Worm (Caenorhabditis elegans) whole organism, young adult: ENCODE results near the gene Y42H9AR.2.

Source experiments
- B0261.1 ChIP-seq: sonication (generic microtip); optimal IDR thresholded peaks from 2 replicates; lab custom pipeline; 2016; ENCODE audit warnings: mild to moderate bottlenecking, missing genetic modification characterization, moderate library complexity, missing compliant biosample characterization
- C17E4.6 ChIP-seq: fragments of 200-800 bp; sonication (Bioruptor generic); IDR thresholded peaks from 2 replicates; pipeline ENCODE4 v1.3.6; 2022; ENCODE audit warnings: missing genetic modification reagents, missing genetic modification characterization, missing compliant biosample characterization
- D2030.7 ChIP-seq: fragments of 200-800 bp; sonication (Bioruptor generic); IDR thresholded peaks from 2 replicates; pipeline ENCODE4 v1.3.6; 2022; ENCODE audit warnings: missing genetic modification reagents, missing genetic modification characterization, missing compliant biosample characterization
- F33H1.4 ChIP-seq: fragments of 200-800 bp; sonication (Bioruptor generic); IDR thresholded peaks from 2 replicates; pipeline ENCODE4 v1.3.6; 2022; ENCODE audit warnings: missing genetic modification reagents, missing genetic modification characterization, missing compliant biosample characterization
- F49E8.2 ChIP-seq: sonication (generic microtip); optimal IDR thresholded peaks from 3 replicates; lab custom pipeline; 2017; ENCODE audit warnings: missing genetic modification characterization, mild to moderate bottlenecking, missing compliant biosample characterization, antibody characterized with exemption, moderate library complexity; ENCODE audit not compliant: insufficient read depth
- atf-7 ChIP-seq: sonication (generic microtip); optimal IDR thresholded peaks from 2 replicates; lab custom pipeline; 2017; ENCODE audit warnings: mild to moderate bottlenecking, missing genetic modification characterization, missing compliant biosample characterization
- ceh-100 ChIP-seq: fragments of 200-800 bp; sonication (Bioruptor generic); IDR thresholded peaks from 2 replicates; pipeline ENCODE4 v1.3.6; 2022; ENCODE audit warnings: missing genetic modification reagents, missing genetic modification characterization, missing compliant biosample characterization
- ceh-27 ChIP-seq: fragments of 200-800 bp; sonication (Bioruptor generic); optimal IDR thresholded peaks from 2 replicates; lab custom pipeline; 2018; ENCODE audit warnings: mild to moderate bottlenecking, missing genetic modification characterization, moderate library complexity, missing compliant biosample characterization
- ceh-79 ChIP-seq: sonication (generic microtip); optimal IDR thresholded peaks from 2 replicates; lab custom pipeline; 2017; ENCODE audit warnings: mild to moderate bottlenecking, missing genetic modification characterization, missing compliant biosample characterization
- ceh-91 ChIP-seq: fragments of 200-800 bp; sonication (Bioruptor generic); IDR thresholded peaks from 2 replicates; pipeline ENCODE4 v1.3.6; 2022; ENCODE audit warnings: missing genetic modification reagents, missing genetic modification characterization, missing compliant biosample characterization
- dpff-1 ChIP-seq: sonication (generic microtip); optimal IDR thresholded peaks from 2 replicates; lab custom pipeline; 2017; ENCODE audit warnings: mild to moderate bottlenecking, missing genetic modification characterization, missing compliant biosample characterization
- efl-1 ChIP-seq: fragments of 150-350 bp; optimal IDR thresholded peaks from 2 replicates; lab custom pipeline; 2014; ENCODE audit warnings: missing biosample characterization, missing genetic modification reagents, missing genetic modification characterization
- fkh-3 ChIP-seq: sonication (generic microtip); optimal IDR thresholded peaks from 2 replicates; lab custom pipeline; 2016; ENCODE audit warnings: mild to moderate bottlenecking, missing genetic modification characterization, missing compliant biosample characterization
- hlh-12 ChIP-seq: sonication (generic microtip); optimal IDR thresholded peaks from 2 replicates; lab custom pipeline; 2016; ENCODE audit warnings: missing genetic modification characterization, missing compliant biosample characterization
- hmg-1.2 ChIP-seq: fragments of 200-800 bp; sonication (Bioruptor generic); IDR thresholded peaks from 2 replicates; pipeline ENCODE4 v1.3.6; 2022; ENCODE audit warnings: missing genetic modification reagents, missing genetic modification characterization, missing compliant biosample characterization
- hrde-1 ChIP-seq: sonication (generic microtip); optimal IDR thresholded peaks from 2 replicates; lab custom pipeline; 2016; ENCODE audit warnings: missing genetic modification characterization, mild to moderate bottlenecking, missing compliant biosample characterization, moderate library complexity, missing genotype, missing genetic modification reagents, borderline replicate concordance
- lin-26 ChIP-seq: fragments of 200-800 bp; sonication (Bioruptor generic); IDR thresholded peaks from 2 replicates; pipeline ENCODE4 v1.3.6; 2022; ENCODE audit warnings: missing genetic modification reagents, missing genetic modification characterization, missing compliant biosample characterization
- lin-35 ChIP-seq, 3 experiments: fragments of 150-350 bp in 2 of 3; sonication (generic microtip) in 1 of 3; optimal IDR thresholded peaks; 2 replicates each; lab custom pipeline; 2014 to 2018; ENCODE audit warnings: missing biosample characterization in 3 of 3, missing genetic modification characterization in 3 of 3, missing genetic modification reagents in 3 of 3
- lin-40 ChIP-seq: sonication (generic microtip); optimal IDR thresholded peaks from 2 replicates; lab custom pipeline; 2016; ENCODE audit warnings: missing genetic modification characterization, mild to moderate bottlenecking, missing compliant biosample characterization, missing genotype, missing genetic modification reagents
- lin-54 ChIP-seq: fragments of 200-800 bp; sonication (Bioruptor generic); optimal IDR thresholded peaks from 2 replicates; lab custom pipeline; 2018; ENCODE audit warnings: mild to moderate bottlenecking, missing genetic modification characterization, missing compliant biosample characterization
- madf-3 ChIP-seq: fragments of 200-800 bp; sonication (Bioruptor generic); IDR thresholded peaks from 2 replicates; pipeline ENCODE4 v1.3.6; 2022; ENCODE audit warnings: missing genetic modification reagents, missing genetic modification characterization, missing compliant biosample characterization
- mes-4 ChIP-seq: sonication (generic microtip); optimal IDR thresholded peaks from 2 replicates; lab custom pipeline; 2016; ENCODE audit warnings: missing genotype, missing genetic modification characterization, missing compliant biosample characterization
- nhr-90 ChIP-seq: sonication (generic microtip); optimal IDR thresholded peaks from 2 replicates; lab custom pipeline; 2016; ENCODE audit warnings: missing genotype, mild to moderate bottlenecking, missing genetic modification characterization, missing compliant biosample characterization
- repo-1 ChIP-seq: sonication (generic microtip); optimal IDR thresholded peaks from 2 replicates; lab custom pipeline; 2017; ENCODE audit warnings: mild to moderate bottlenecking, missing genetic modification characterization, missing compliant biosample characterization
- rpc-1 ChIP-seq, 2 experiments: fragments of 150-350 bp in 1 of 2; sonication (generic microtip) in 1 of 2; optimal IDR thresholded peaks; 2 replicates each; lab custom pipeline; 2014 to 2018; ENCODE audit warnings: missing biosample characterization in 1 of 2, missing genetic modification characterization in 1 of 2, missing genetic modification reagents in 1 of 2, missing genotype in 1 of 2
- sea-2 ChIP-seq: fragments of 200-800 bp; sonication (Bioruptor generic); IDR thresholded peaks from 2 replicates; pipeline ENCODE4 v1.3.6; 2022; ENCODE audit warnings: missing genetic modification characterization, missing compliant biosample characterization
- snpc-1.1 ChIP-seq: sonication (generic microtip); optimal IDR thresholded peaks from 2 replicates; lab custom pipeline; 2017; ENCODE audit warnings: missing genetic modification characterization, mild to moderate bottlenecking, missing compliant biosample characterization, antibody characterized with exemption, moderate library complexity, missing genotype, missing genetic modification reagents; ENCODE audit not compliant: insufficient read depth
- snpc-3.4 ChIP-seq: sonication (generic microtip); optimal IDR thresholded peaks from 2 replicates; lab custom pipeline; 2017; ENCODE audit warnings: missing genetic modification characterization, mild to moderate bottlenecking, missing compliant biosample characterization, antibody characterized with exemption, moderate library complexity, missing genotype, missing genetic modification reagents
- somi-1 ChIP-seq: fragments of 200-800 bp; sonication (Bioruptor generic); optimal IDR thresholded peaks from 2 replicates; lab custom pipeline; 2018; ENCODE audit warnings: mild to moderate bottlenecking, missing genetic modification characterization, missing compliant biosample characterization
- sptf-2 ChIP-seq: fragments of 200-800 bp; sonication (Bioruptor generic); optimal IDR thresholded peaks from 2 replicates; lab custom pipeline; 2018; ENCODE audit warnings: mild to moderate bottlenecking, missing genetic modification characterization, missing compliant biosample characterization
- tbp1 ChIP-seq: fragments of 200-800 bp; sonication (Bioruptor generic); optimal IDR thresholded peaks from 2 replicates; lab custom pipeline; 2018; ENCODE audit warnings: mild to moderate bottlenecking, missing genetic modification characterization, missing compliant biosample characterization
- unc-130 ChIP-seq: sonication (generic microtip); optimal IDR thresholded peaks from 2 replicates; lab custom pipeline; 2016; ENCODE audit warnings: missing genetic modification reagents, missing genetic modification characterization, missing compliant biosample characterization
- zfh-2 ChIP-seq: fragments of 200-800 bp; sonication (Bioruptor generic); conservative IDR thresholded peaks from 2 replicates; pipeline ENCODE4 v1.3.6; 2022; ENCODE audit warnings: missing genetic modification reagents, missing genetic modification characterization, missing compliant biosample characterization
- zim-3 ChIP-seq: sonication (generic microtip); optimal IDR thresholded peaks from 2 replicates; lab custom pipeline; 2017; ENCODE audit warnings: mild to moderate bottlenecking, missing genetic modification characterization, moderate library complexity, missing compliant biosample characterization
- ztf-26 ChIP-seq: sonication (generic microtip); optimal IDR thresholded peaks from 2 replicates; lab custom pipeline; 2017; ENCODE audit warnings: missing genetic modification characterization, missing compliant biosample characterization

Y42H9AR.2 gene

DNA sequence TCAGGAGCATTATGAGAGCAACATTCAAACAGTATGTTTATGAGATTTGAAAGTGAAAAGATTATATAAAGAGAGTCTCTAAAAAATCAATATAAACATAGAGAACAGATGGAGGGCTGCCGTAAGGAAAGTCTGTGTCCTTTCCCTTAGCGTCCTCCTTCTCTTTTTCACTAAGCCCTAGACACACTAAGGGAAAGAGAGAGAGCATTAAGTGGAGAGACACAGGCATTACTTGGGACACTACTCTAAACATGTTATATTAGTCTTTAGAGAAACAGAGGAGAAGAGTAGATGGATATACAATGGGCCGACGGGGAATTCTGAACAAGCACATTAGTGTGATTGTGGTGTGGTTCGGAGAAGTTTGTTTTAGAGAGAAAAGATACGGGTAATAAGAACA is 3.3 kb upstream of the Y42H9AR.2 start:
- TF ChIP-seq hmg-1.2 (no peak), sea-2 (GFP tag; lab: Robert Waterston, UW) (no peak), lin-54 (GFP tag; lab: Kevin White, UChicago) (no peak), lin-35 (GFP tag; optimal IDR thresholded peaks at IDR 0.05; lab: Kevin White, UChicago) (no peak), mes-4 (tag; lab: Kevin White, UChicago) (no peak), sptf-2 (no peak), unc-130 (GFP tag; lab: Kevin White, UChicago) (no peak), dpff-1 (no peak), somi-1 (GFP tag; lab: Kevin White, UChicago) (no peak), ceh-27 (GFP tag; lab: Kevin White, UChicago) (no peak)

DNA sequence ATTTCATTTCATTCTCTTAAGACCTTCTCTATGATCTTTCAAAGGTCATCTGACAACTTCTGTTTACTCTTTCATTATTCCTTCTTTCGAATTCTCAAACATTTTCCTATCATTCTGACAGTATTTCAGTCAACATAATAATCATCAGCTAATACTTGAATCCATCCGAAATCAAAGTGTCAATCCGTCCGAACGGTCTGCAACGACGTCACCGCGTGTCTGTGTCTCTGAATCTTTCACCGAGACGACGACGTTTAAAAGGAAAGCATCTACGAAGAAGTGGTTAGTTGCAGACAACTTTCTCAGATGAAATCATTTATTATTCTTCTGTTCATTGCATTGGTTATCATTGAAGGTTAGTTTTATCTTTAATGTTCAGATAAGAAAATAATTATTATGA is 2.5 kb downstream of the Y42H9AR.2 start, which contains the start of gene Y42H9AR.5:
TSS of gene Y42H9AR.5 (plus strand) at position 301 of the 400 bp plus-strand sequence.
- TF ChIP-seq atf-7 (tag; lab: Kevin White, UChicago) (no peak), ceh-91 (GFP tag; lab: Robert Waterston, UW) (no peak), madf-3 (GFP tag; lab: Robert Waterston, UW) (no peak), sptf-2 (no peak), lin-26 (GFP tag; lab: Robert Waterston, UW) (no peak)

ce11 chrIV:8103196-8103595 is 3.5 kb downstream of the Y42H9AR.2 start:
- TF ChIP-seq repo-1 = no peak
- peak; percentile 16 for TF ChIP-seq ztf-26 (tag; lab: Kevin White, UChicago)
- peak; percentile 22 for TF ChIP-seq lin-40 (tag; lab: Kevin White, UChicago)
- TF ChIP-seq snpc-3.4 = no peak
- no peak for TF ChIP-seq zfh-2 (GFP tag; lab: Robert Waterston, UW)
- no peak for TF ChIP-seq F33H1.4 (GFP tag; lab: Robert Waterston, UW)
- TF ChIP-seq snpc-1.1 = no peak

- TF ChIP-seq B0261.1 (tag; lab: Kevin White, UChicago) (no peak), fkh-3 (tag; lab: Kevin White, UChicago) (no peak), C17E4.6 (no peak), hrde-1 (tag; lab: Kevin White, UChicago) (no peak), sptf-2 (no peak), ceh-79 (tag; lab: Kevin White, UChicago) (no peak), zim-3 (tag; lab: Kevin White, UChicago) (no peak), mes-4 (tag; lab: Kevin White, UChicago) (no peak), tbp1 (no peak), ceh-100 (no peak), hlh-12 (tag; lab: Kevin White, UChicago) (no peak), D2030.7 (GFP tag; lab: Robert Waterston, UW) (no peak), rpc-1 (optimal IDR thresholded peaks at IDR 0.05; lab: Kevin White, UChicago) (no peak), rpc-1 (tag; optimal IDR thresholded peaks at IDR 0.05; lab: Kevin White, UChicago) (no peak)
- TF ChIP-seq, all 124 proteins: peak for 0
Measured at ce11 chrIV:8105083-8105482, 5.4 kb downstream of the Y42H9AR.2 start.

DNA sequence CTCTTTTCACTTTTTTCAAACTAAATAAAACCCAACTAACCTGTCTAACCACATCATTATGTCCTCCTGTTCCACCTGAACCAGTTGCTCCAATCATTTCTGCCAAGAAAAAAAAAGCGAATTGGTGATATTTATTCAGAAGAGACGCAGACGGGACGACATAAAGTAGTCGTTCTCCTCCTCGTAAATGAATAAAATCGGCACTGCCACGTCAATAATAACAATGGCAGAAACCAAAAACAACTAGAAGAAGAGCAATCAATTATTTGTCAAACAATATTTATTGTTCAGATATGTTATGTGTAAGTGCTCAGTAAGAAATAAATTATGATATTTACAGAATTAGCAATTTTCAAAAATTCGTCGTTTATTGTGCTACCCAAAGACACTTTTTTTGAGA is 7.8 kb downstream of the Y42H9AR.2 start, which contains the start of gene rabs-5:
TSS of gene rabs-5 (minus strand) at position 101 of the 400 bp plus-strand sequence.
- TF ChIP-seq efl-1 (GFP tag; lab: Kevin White, UChicago) = no peak
- no peak for TF ChIP-seq hmg-1.2
- peak; percentile 4 for TF ChIP-seq F49E8.2
- no peak for TF ChIP-seq nhr-90
